Fruit fly (Drosophila melanogaster) whole organism, embryonic: ENCODE measurements around the gene CG3662.

ENCODE experiments used
- Aef1 ChIP-seq: fragments of 200-800 bp; sonication (Bioruptor generic); IDR thresholded peaks from 3 replicates; pipeline ENCODE4 v1.3.6; 2022; ENCODE audit warnings: missing biosample characterization, missing genetic modification characterization
- CG1024 ChIP-seq: fragments of 200-800 bp; sonication (Bioruptor generic); IDR thresholded peaks from 2 replicates; pipeline ENCODE4 v1.3.6; 2022; ENCODE audit warnings: missing biosample characterization, missing genetic modification characterization
- CG10321 ChIP-seq: fragments of 200-800 bp; sonication (Bioruptor generic); IDR thresholded peaks from 2 replicates; pipeline ENCODE4 v1.3.6; 2022; ENCODE audit warnings: missing biosample characterization, missing genetic modification characterization
- CG11696 ChIP-seq: fragments of 200-800 bp; sonication (Bioruptor generic); IDR thresholded peaks from 2 replicates; pipeline ENCODE4 v1.3.6; 2022; ENCODE audit warnings: missing biosample characterization, missing genetic modification characterization
- CG12391 ChIP-seq: fragments of 200-800 bp; sonication (Bioruptor generic); optimal IDR thresholded peaks from 3 replicates; lab custom pipeline; 2018; ENCODE audit warnings: missing biosample characterization, mild to moderate bottlenecking, missing genetic modification characterization, moderate library complexity
- CG12769 ChIP-seq: fragments of 200-800 bp; sonication (Bioruptor generic); optimal IDR thresholded peaks from 2 replicates; lab custom pipeline; 2019; ENCODE audit warnings: missing biosample characterization, mild to moderate bottlenecking, missing genetic modification characterization, moderate library complexity
- CG14014 ChIP-seq: fragments of 200-800 bp; sonication (Bioruptor generic); IDR thresholded peaks from 2 replicates; pipeline ENCODE4 v1.3.6; 2022; ENCODE audit warnings: missing biosample characterization, missing genetic modification characterization
- CG15073 ChIP-seq: fragments of 200-800 bp; sonication (Bioruptor generic); optimal IDR thresholded peaks from 2 replicates; lab custom pipeline; 2016; ENCODE audit warnings: missing biosample characterization, missing genetic modification characterization
- CG15479 ChIP-seq: fragments of 200-800 bp; sonication (Bioruptor generic); optimal IDR thresholded peaks from 3 replicates; lab custom pipeline; 2019; ENCODE audit warnings: missing biosample characterization, mild to moderate bottlenecking, missing genetic modification characterization, moderate library complexity
- CG18011 ChIP-seq: fragments of 200-800 bp; sonication (Bioruptor generic); optimal IDR thresholded peaks from 2 replicates; lab custom pipeline; 2017; ENCODE audit warnings: missing biosample characterization, missing genetic modification characterization, mild to moderate bottlenecking, moderate library complexity, missing genotype
- CG18599 ChIP-seq: fragments of 200-800 bp; sonication (Bioruptor generic); optimal IDR thresholded peaks from 3 replicates; lab custom pipeline; 2017; ENCODE audit warnings: missing biosample characterization, missing genetic modification characterization, mild to moderate bottlenecking, moderate library complexity, missing genetic modification reagents
- CG4424 ChIP-seq: fragments of 200-800 bp; sonication (Bioruptor generic); optimal IDR thresholded peaks from 3 replicates; lab custom pipeline; 2016; ENCODE audit warnings: missing biosample characterization, missing genetic modification characterization
- CG4617 ChIP-seq: fragments of 200-800 bp; sonication (Bioruptor generic); optimal IDR thresholded peaks from 3 replicates; lab custom pipeline; 2016; ENCODE audit warnings: missing biosample characterization, missing genetic modification characterization, borderline replicate concordance
- CG4730 ChIP-seq: fragments of 200-800 bp; sonication (Bioruptor generic); IDR thresholded peaks from 2 replicates; pipeline ENCODE4 v1.3.6; 2022; ENCODE audit warnings: missing biosample characterization, missing genetic modification characterization
- CG4820 ChIP-seq: fragments of 200-800 bp; sonication (Bioruptor generic); optimal IDR thresholded peaks from 3 replicates; lab custom pipeline; 2016; ENCODE audit warnings: missing biosample characterization, missing genetic modification characterization
- CG6272 ChIP-seq: fragments of 200-800 bp; sonication (Bioruptor generic); IDR thresholded peaks from 2 replicates; pipeline ENCODE4 v1.3.6; 2022; ENCODE audit warnings: missing biosample characterization, missing genetic modification characterization
- CG6854 ChIP-seq: fragments of 200-800 bp; sonication (Bioruptor generic); optimal IDR thresholded peaks from 3 replicates; lab custom pipeline; 2017; ENCODE audit warnings: missing biosample characterization, mild to moderate bottlenecking, missing genetic modification characterization
- CG8765 ChIP-seq: fragments of 200-800 bp; sonication (Bioruptor generic); IDR thresholded peaks from 2 replicates; pipeline ENCODE4 v1.3.6; 2022; ENCODE audit warnings: missing biosample characterization, missing genetic modification characterization
- CG9817 ChIP-seq: fragments of 200-800 bp; sonication (Bioruptor generic); optimal IDR thresholded peaks from 2 replicates; lab custom pipeline; 2018; ENCODE audit warnings: missing biosample characterization, mild to moderate bottlenecking, missing genetic modification characterization, moderate library complexity
- Camta ChIP-seq: fragments of 200-800 bp; sonication (Bioruptor generic); optimal IDR thresholded peaks from 2 replicates; lab custom pipeline; 2016; ENCODE audit warnings: missing biosample characterization, missing genetic modification characterization
- Chrac-16 ChIP-seq: fragments of 200-800 bp; sonication (Bioruptor generic); optimal IDR thresholded peaks from 3 replicates; lab custom pipeline; 2016; ENCODE audit warnings: missing biosample characterization, missing genetic modification characterization
- GATAe ChIP-seq: fragments of 200-800 bp; sonication (Bioruptor generic); conservative IDR thresholded peaks from 2 replicates; pipeline ENCODE4 v1.3.6; 2022; ENCODE audit warnings: missing biosample characterization, missing genetic modification characterization
- HLH54F ChIP-seq: fragments of 200-800 bp; sonication (Bioruptor generic); optimal IDR thresholded peaks from 3 replicates; lab custom pipeline; 2016; ENCODE audit warnings: missing biosample characterization, missing genetic modification characterization
- Hr3 ChIP-seq: fragments of 200-800 bp; sonication (Bioruptor generic); optimal IDR thresholded peaks from 3 replicates; lab custom pipeline; 2016; ENCODE audit warnings: missing biosample characterization, missing genetic modification characterization
- Hr51 ChIP-seq, 2 experiments: fragments of 200-800 bp; sonication (Bioruptor generic); optimal IDR thresholded peaks; 2 replicates in 1 of 2; 3 replicates in 1 of 2; lab custom pipeline; 2016 to 2018; ENCODE audit warnings: missing biosample characterization in 2 of 2, missing genetic modification characterization in 2 of 2, mild to moderate bottlenecking in 1 of 2, moderate library complexity in 1 of 2
- Max ChIP-seq: fragments of 200-800 bp; sonication (Bioruptor generic); optimal IDR thresholded peaks from 2 replicates; lab custom pipeline; 2016; ENCODE audit warnings: missing biosample characterization, mild to moderate bottlenecking, missing genetic modification characterization
- Usf ChIP-seq: fragments of 200-800 bp; sonication (Bioruptor generic); optimal IDR thresholded peaks from 2 replicates; lab custom pipeline; 2017; ENCODE audit warnings: missing genotype, missing biosample characterization, missing genetic modification characterization
- YL-1 ChIP-seq: fragments of 200-800 bp; sonication (Bioruptor generic); optimal IDR thresholded peaks from 3 replicates; lab custom pipeline; 2017; ENCODE audit warnings: missing biosample characterization, mild to moderate bottlenecking, missing genetic modification characterization
- ash1 ChIP-seq: fragments of 200-800 bp; sonication (Bioruptor generic); optimal IDR thresholded peaks from 2 replicates; lab custom pipeline; 2018; ENCODE audit warnings: missing biosample characterization, mild to moderate bottlenecking, missing genetic modification characterization
- br ChIP-seq: fragments of >200 bp; optimal IDR thresholded peaks from 2 replicates; lab custom pipeline; 2017
- cad ChIP-seq: fragments of >200 bp; optimal IDR thresholded peaks from 2 replicates; lab custom pipeline; 2017; ENCODE audit warnings: missing biosample characterization, missing genetic modification characterization
- ci ChIP-seq: fragments of 200-800 bp; sonication (Bioruptor generic); IDR thresholded peaks from 3 replicates; pipeline ENCODE4 v1.3.6; 2022; ENCODE audit warnings: missing biosample characterization, missing genetic modification characterization
- crp ChIP-seq, 2 experiments: fragments of 200-800 bp; sonication (Bioruptor generic); optimal IDR thresholded peaks; 2 replicates in 1 of 2; 3 replicates in 1 of 2; lab custom pipeline; 2017; ENCODE audit warnings: missing biosample characterization in 2 of 2, missing genetic modification characterization in 2 of 2, mild to moderate bottlenecking in 1 of 2, moderate library complexity in 1 of 2
- dan ChIP-seq: fragments of 200-800 bp; sonication (Bioruptor generic); IDR thresholded peaks from 2 replicates; pipeline ENCODE4 v1.3.6; 2022; ENCODE audit warnings: missing biosample characterization, missing genetic modification characterization
- eyg ChIP-seq: fragments of 200-800 bp; sonication (Bioruptor generic); optimal IDR thresholded peaks from 3 replicates; lab custom pipeline; 2016; ENCODE audit warnings: missing biosample characterization, missing genetic modification characterization
- gfzf ChIP-seq: fragments of 200-800 bp; sonication (Bioruptor generic); optimal IDR thresholded peaks from 2 replicates; lab custom pipeline; 2016; ENCODE audit warnings: missing biosample characterization, mild to moderate bottlenecking, missing genetic modification characterization, moderate library complexity
- gt ChIP-seq: fragments of 200-800 bp; sonication (Bioruptor generic); IDR thresholded peaks from 2 replicates; pipeline ENCODE4 v1.3.6; 2022; ENCODE audit warnings: missing biosample characterization, missing genetic modification characterization
- hb ChIP-seq: fragments of 200-800 bp; sonication (Bioruptor generic); IDR thresholded peaks from 3 replicates; pipeline ENCODE4 v1.3.6; 2022; ENCODE audit warnings: missing biosample characterization, missing genetic modification characterization; ENCODE audit not compliant: partially characterized antibody
- hkb ChIP-seq, 2 experiments: fragments of 200-800 bp in 1 of 2; fragments of >200 bp in 1 of 2; sonication (Bioruptor generic) in 1 of 2; IDR thresholded peaks in 1 of 2; optimal IDR thresholded peaks in 1 of 2; 2 replicates each; pipeline versions ENCODE4 v1.3.6 to Lab custom; 2017 to 2022; ENCODE audit warnings: missing biosample characterization in 1 of 2, missing genetic modification characterization in 1 of 2
- mam ChIP-seq: fragments of 200-800 bp; sonication (Bioruptor generic); optimal IDR thresholded peaks from 3 replicates; lab custom pipeline; 2016; ENCODE audit warnings: missing biosample characterization, missing genetic modification characterization
- nau ChIP-seq: fragments of 200-800 bp; sonication (Bioruptor generic); optimal IDR thresholded peaks from 3 replicates; lab custom pipeline; 2017; ENCODE audit warnings: missing biosample characterization, mild to moderate bottlenecking, missing genetic modification characterization, missing genetic modification reagents
- pho ChIP-seq: fragments of 200-800 bp; sonication (Bioruptor generic); optimal IDR thresholded peaks from 2 replicates; lab custom pipeline; 2016; ENCODE audit warnings: missing biosample characterization, missing genetic modification characterization
- ranshi ChIP-seq: fragments of 200-800 bp; sonication (Bioruptor generic); IDR thresholded peaks from 2 replicates; pipeline ENCODE4 v1.3.6; 2022; ENCODE audit warnings: missing biosample characterization, missing genetic modification characterization
- seq ChIP-seq: fragments of 200-800 bp; sonication (Bioruptor generic); IDR thresholded peaks from 2 replicates; pipeline ENCODE4 v1.3.6; 2022; ENCODE audit warnings: missing biosample characterization, missing genetic modification characterization
- slou ChIP-seq: fragments of 200-800 bp; sonication (Bioruptor generic); optimal IDR thresholded peaks from 3 replicates; lab custom pipeline; 2016; ENCODE audit warnings: missing biosample characterization, missing genetic modification characterization
- sna ChIP-seq: fragments of 200-800 bp; sonication (Bioruptor generic); IDR thresholded peaks from 2 replicates; pipeline ENCODE4 v1.3.6; 2022; ENCODE audit warnings: missing biosample characterization, missing genetic modification characterization; ENCODE audit not compliant: partially characterized antibody
- tio ChIP-seq: fragments of 200-800 bp; sonication (Bioruptor generic); optimal IDR thresholded peaks from 2 replicates; lab custom pipeline; 2017; ENCODE audit warnings: missing biosample characterization, missing genetic modification characterization, inconsistent platforms
- vfl ChIP-seq: fragments of 200-800 bp; sonication (Bioruptor generic); optimal IDR thresholded peaks from 2 replicates; lab custom pipeline; 2016; ENCODE audit warnings: missing biosample characterization, missing genetic modification characterization
- z ChIP-seq: fragments of 200-800 bp; sonication (Bioruptor generic); IDR thresholded peaks from 3 replicates; pipeline ENCODE4 v1.3.6; 2022; ENCODE audit warnings: missing biosample characterization, missing genetic modification characterization

Gene CG3662

dm6 chr2L:825768-826263, 4.7 kb downstream of the CG3662 start, which contains the start of the genes CG3862 and dock (continued):
- TF ChIP-seq Hr51 (GFP tag; optimal IDR thresholded peaks at IDR 0.05; lab: Kevin White, UChicago) (peak; percentile 8 to 27), CG4730 (GFP tag; lab: Robert Waterston, UW) (no peak), cad (GFP tag; lab: Kevin White, UChicago) (no peak), eyg (GFP tag; lab: Kevin White, UChicago) (no peak), hb (peak; percentile 97), Aef1 (peak; percentile 33; the same call in 2 of the 3 replicates), vfl (GFP tag; lab: Kevin White, UChicago) (peak; percentile 52), Chrac-16 (peak; percentile 11), Usf (GFP tag; lab: Kevin White, UChicago) (no peak), CG14014 (GFP tag; lab: Robert Waterston, UW) (0 out of 2 replicates have a peak, but pooled peaks have one; percentile 29), CG4424 (GFP tag; lab: Kevin White, UChicago) (peak; percentile 45), GATAe (no peak), pho (peak; percentile 74), crp (GFP tag; optimal IDR thresholded peaks at IDR 0.05; lab: Kevin White, UChicago) (peak in 1 of 2 experiments; percentile 60), br (no peak), z (GFP tag; lab: Robert Waterston, UW) (no peak), Hr3 (GFP tag; lab: Kevin White, UChicago) (peak; percentile 11), ci (GFP tag; lab: Robert Waterston, UW) (peak; percentile 77; the same call in 2 of the 3 replicates), slou (GFP tag; lab: Kevin White, UChicago) (peak; percentile 6), gfzf (GFP tag; lab: Kevin White, UChicago) (peak; percentile 48), CG12391 (tag; lab: Kevin White, UChicago) (peak; percentile 51), mam (peak; percentile 56), gt (GFP tag; lab: Robert Waterston, UW) (no peak), HLH54F (peak; percentile 56), YL-1 (peak; percentile 86), CG8765 (GFP tag; lab: Robert Waterston, UW) (0 out of 2 replicates have a peak, but pooled peaks have one; percentile 41), CG10321 (GFP tag; lab: Robert Waterston, UW) (0 out of 2 replicates have a peak, but pooled peaks have one; percentile 26), tio (GFP tag; lab: Kevin White, UChicago) (no peak), CG1024 (GFP tag; lab: Robert Waterston, UW) (no peak), nau (no peak), CG6272 (GFP tag; lab: Robert Waterston, UW) (peak; percentile 63; the same call in 1 of the 2 replicates), CG9817 (tag; lab: Kevin White, UChicago) (peak; percentile 28), Camta (GFP tag; lab: Kevin White, UChicago) (no peak), CG12769 (tag; lab: Kevin White, UChicago) (no peak), seq (GFP tag; lab: Robert Waterston, UW) (no peak), CG15073 (GFP tag; lab: Kevin White, UChicago) (no peak), CG4617 (peak; percentile 90), CG6854 (no peak), ranshi (GFP tag; lab: Robert Waterston, UW) (peak; percentile 49; the same call in 1 of the 2 replicates), CG4820 (GFP tag; lab: Kevin White, UChicago) (peak; percentile 18), ash1 (GFP tag; lab: Kevin White, UChicago) (peak; percentile 13), hkb (optimal IDR thresholded peaks at IDR 0.05; lab: Kevin White, UChicago) (no peak), hkb (GFP tag; IDR thresholded peaks at IDR 0.05; lab: Robert Waterston, UW) (peak; percentile 36; the same call in 1 of the 2 replicates), CG18011 (peak; percentile 37), Max (peak; percentile 64), sna (peak; percentile 88), CG11696 (GFP tag; lab: Robert Waterston, UW) (no peak), dan (no peak), CG15479 (GFP tag; lab: Kevin White, UChicago) (peak; percentile 15), CG18599 (GFP tag; lab: Kevin White, UChicago) (peak; percentile 45)
